Fruit fly (Drosophila melanogaster): Measurements from ENCODE around the gene CG6425.

dm6 chr3R:26690197-26690596 is 27.0 kb downstream of the CG6425 start:
- no peak for TF ChIP-seq fd96Ca (GFP tag; IDR thresholded peaks at IDR 0.05)
- TF ChIP-seq CG17806 (tag; optimal IDR thresholded peaks at IDR 0.05) = no peak
- no peak for TF ChIP-seq CG14655 (GFP tag; optimal IDR thresholded peaks at IDR 0.05)
- TF ChIP-seq Pif1A (GFP tag; optimal IDR thresholded peaks at IDR 0.05) = no peak
- no peak for TF ChIP-seq CG15710 (tag; optimal IDR thresholded peaks at IDR 0.05)
- TF ChIP-seq CG12605 (GFP tag; IDR thresholded peaks at IDR 0.05) = no peak
- no peak for TF ChIP-seq CG8301 (tag; optimal IDR thresholded peaks at IDR 0.05)
- TF ChIP-seq CG13204 (GFP tag; optimal IDR thresholded peaks at IDR 0.05) = no peak
- no peak for TF ChIP-seq Snoo (tag; optimal IDR thresholded peaks at IDR 0.05)
- TF ChIP-seq gl (tag; optimal IDR thresholded peaks at IDR 0.05) = no peak
- TF ChIP-seq CG9948 (tag; optimal IDR thresholded peaks at IDR 0.05) = no peak
